Worm (Caenorhabditis elegans) whole organism, L4/young adult: ENCODE measurements around the gene Y57A10C.10.

Source experiments
- W03F9.2 ChIP-seq: fragments of 150-350 bp; optimal IDR thresholded peaks from 2 replicates; lab custom pipeline; 2014; ENCODE audit warnings: missing biosample characterization, missing genetic modification characterization
- dao-5 ChIP-seq: sonication (generic microtip); optimal IDR thresholded peaks from 2 replicates; lab custom pipeline; 2016; ENCODE audit warnings: missing genotype, missing genetic modification characterization, moderate library complexity, missing compliant biosample characterization
- him-1 ChIP-seq: sonication (generic microtip); optimal IDR thresholded peaks from 2 replicates; lab custom pipeline; 2016; ENCODE audit warnings: missing genotype, missing genetic modification reagents, missing genetic modification characterization, missing compliant biosample characterization

Gene Y57A10C.10

DNA sequence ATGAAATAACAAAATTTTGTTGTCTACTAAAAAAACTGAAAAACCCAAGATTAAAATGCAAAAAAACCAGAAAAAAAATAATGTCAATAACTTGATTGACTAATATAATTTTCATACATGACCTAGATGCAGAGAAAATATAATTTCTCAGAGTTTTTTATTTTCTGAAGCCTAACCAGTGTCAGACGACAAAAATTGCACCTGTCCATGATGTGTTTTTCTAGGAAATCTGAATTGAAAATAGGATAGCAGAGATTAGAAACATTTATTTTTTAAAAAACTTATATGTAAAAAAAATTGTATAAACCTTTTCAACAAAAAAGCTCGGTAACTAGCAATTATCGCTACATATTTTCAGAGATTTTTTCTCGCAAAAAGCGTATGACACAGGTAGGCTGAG is 23.1 kb downstream of the Y57A10C.10 start:
- TF ChIP-seq W03F9.2 (tag; lab: Kevin White, UChicago): no peak

DNA sequence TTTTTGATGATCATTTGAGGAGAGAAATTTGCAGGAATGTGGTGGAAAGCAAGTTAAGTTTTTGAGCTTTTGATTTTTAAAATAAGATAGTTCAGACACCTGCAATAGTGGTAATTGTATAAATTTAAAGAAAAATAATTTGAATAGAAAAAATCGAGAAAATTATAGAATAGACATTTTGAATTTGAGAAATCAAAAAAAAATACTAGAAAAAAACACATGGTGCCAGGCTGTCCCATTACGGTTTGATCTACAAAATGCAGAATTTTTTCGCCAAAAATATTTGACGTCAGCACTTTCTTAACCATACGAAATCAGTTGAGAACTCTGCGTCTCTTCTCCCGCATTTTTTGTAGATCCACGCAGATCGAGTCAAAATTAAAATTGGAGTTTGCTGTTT is 23.6 kb downstream of the Y57A10C.10 start, which contains the start of gene sre-27:
Gene sre-27, minus strand, starts transcription at position 101 of the 400 bp plus-strand sequence.
- no peak for TF ChIP-seq W03F9.2 (tag; lab: Kevin White, UChicago)
- TF ChIP-seq him-1 (tag; lab: Kevin White, UChicago): no peak
- TF ChIP-seq dao-5 (tag; lab: Kevin White, UChicago): no peak

DNA sequence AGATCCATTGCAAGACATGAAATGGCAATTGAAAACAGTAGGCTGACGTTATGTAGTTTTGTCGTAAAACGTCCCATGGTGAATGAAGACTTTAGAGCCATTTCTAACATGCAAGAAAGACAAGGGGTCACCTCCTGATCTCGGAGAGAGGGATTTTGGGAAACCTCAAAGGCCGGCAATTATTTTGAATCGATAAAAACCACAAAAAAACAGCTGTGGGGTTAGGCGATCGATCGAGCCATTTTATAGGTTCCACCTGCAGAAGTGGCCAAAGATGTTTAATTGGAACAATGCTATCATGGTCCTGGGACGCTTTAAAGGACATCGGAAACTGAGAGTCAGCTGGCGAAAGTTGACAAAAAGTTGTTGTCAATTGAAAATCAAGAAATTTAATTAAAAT is 26.3 kb downstream of the Y57A10C.10 start, which contains the start of gene Y57A10C.11:
Gene Y57A10C.11, minus strand, starts transcription at position 101 of the 400 bp plus-strand sequence.
- TF ChIP-seq him-1 (tag; lab: Kevin White, UChicago) (no peak), dao-5 (tag; lab: Kevin White, UChicago) (no peak), W03F9.2 (tag; lab: Kevin White, UChicago) (no peak)

DNA sequence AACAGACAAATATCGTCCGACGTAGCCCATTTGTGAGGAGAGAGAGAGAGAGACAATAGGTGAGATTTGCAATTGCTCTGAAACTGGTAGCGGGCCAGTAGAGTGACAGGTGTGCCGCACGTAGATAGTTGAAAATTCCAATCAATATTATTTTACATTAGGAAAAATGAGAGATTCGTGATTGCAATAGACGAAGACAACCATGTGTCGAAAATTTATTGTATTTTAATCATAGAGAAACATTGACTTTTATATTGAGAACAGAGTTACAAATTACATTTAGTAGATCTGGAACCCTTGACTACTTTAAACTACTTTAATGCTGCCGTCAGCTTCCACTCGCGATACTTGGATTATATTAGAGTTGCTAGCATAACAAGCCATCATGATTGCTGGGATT is 28.6 kb downstream of the Y57A10C.10 start, which contains the start of gene Y57A10C.1:
Gene Y57A10C.1, minus strand, starts transcription at position 101 of the 400 bp plus-strand sequence.
- no peak for TF ChIP-seq him-1 (tag; lab: Kevin White, UChicago)
- TF ChIP-seq dao-5 (tag; lab: Kevin White, UChicago): no peak
- no peak for TF ChIP-seq W03F9.2 (tag; lab: Kevin White, UChicago)

DNA sequence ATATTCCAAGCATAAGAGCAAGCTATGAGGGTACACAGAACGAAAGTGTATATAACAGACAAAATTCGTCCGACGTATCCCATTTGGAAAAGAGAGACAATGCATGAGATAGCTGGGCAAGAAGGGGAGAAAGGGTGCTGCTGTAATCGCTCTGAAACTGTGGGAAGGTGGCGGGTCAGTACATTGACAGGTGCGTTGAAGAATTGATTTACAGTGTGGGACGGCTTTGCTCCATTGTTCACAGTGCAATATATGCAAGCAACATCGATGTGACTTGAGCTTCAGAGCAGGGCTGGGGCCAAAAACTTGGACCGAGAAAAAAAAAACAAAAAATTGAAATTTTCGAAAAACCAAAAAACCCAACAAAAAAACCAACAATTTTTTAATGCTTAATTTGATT is 31.0 kb downstream of the Y57A10C.10 start, which contains the start of gene F57G9.3:
Gene F57G9.3, minus strand, starts transcription at position 101 of the 400 bp plus-strand sequence.
- TF ChIP-seq W03F9.2 (tag; lab: Kevin White, UChicago) (no peak), dao-5 (tag; lab: Kevin White, UChicago) (no peak), him-1 (tag; lab: Kevin White, UChicago) (no peak)

DNA sequence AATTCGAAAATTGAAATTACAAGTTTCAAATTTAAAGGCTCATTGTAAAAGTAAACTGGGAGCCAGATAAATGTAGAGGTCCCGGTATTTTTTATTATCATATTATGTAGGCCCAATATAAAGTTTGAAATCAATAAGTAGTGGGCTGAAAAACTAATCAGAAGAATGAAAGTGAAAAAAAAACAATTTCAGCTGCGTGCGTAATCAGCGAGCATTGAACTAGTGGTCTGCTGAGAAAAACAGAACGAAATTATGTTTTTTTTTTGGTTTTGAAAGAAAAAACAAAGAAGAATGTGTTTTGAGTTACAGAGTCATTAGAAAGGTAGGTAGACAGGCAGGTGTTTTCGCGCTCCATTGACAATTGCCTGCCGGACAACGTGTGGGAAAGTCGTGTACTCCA is 32.3 kb downstream of the Y57A10C.10 start, which contains the start of gene sre-31:
Gene sre-31, minus strand, starts transcription at position 101 of the 400 bp plus-strand sequence.
- no peak for TF ChIP-seq W03F9.2 (tag; lab: Kevin White, UChicago)

DNA sequence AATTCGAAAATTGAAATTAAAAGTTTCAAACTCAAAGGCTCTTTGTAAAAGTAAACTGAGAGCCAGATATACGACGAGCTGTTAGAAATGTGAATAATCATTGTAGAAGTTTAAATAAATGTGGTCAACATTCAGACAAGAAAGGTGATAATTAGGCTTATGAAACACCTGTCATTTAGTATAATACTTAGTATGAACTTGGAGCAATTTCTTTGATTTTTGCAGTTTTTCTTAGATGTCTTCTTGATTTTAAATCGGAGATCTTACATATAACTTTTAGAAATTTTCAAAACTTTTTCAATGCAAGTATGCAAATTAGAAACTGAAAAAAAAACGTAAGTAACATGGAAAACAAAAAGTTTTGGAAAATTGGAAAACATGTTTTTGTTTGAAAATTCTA is 34.7 kb downstream of the Y57A10C.10 start, which contains the start of gene sre-30:
Gene sre-30, minus strand, starts transcription at position 101 of the 400 bp plus-strand sequence.
- TF ChIP-seq W03F9.2 (tag; lab: Kevin White, UChicago) (no peak), dao-5 (tag; lab: Kevin White, UChicago) (no peak), him-1 (tag; lab: Kevin White, UChicago) (no peak)

DNA sequence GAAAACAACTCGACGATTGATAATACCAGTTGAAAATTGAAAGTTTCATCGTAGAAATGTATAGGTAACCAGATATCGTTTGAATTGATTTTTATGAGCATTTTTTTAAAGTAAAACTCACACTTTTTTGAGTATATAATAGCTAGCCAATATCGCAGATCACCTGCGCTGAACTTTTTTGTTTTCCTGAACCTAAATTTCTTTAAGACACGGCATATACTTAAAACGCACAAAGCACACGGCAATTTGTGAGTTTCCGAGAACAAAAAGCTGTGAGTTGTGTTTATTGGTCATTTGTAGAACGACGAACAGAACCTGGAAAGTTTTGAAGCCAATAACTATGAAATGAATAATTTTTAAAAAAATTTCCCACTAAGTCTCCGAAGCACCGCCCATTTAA is 39.3 kb downstream of the Y57A10C.10 start, which contains the start of gene sre-29:
Gene sre-29, minus strand, starts transcription at position 101 of the 400 bp plus-strand sequence.
- TF ChIP-seq dao-5 (tag; lab: Kevin White, UChicago): no peak
- TF ChIP-seq him-1 (tag; lab: Kevin White, UChicago): no peak
- no peak for TF ChIP-seq W03F9.2 (tag; lab: Kevin White, UChicago)

DNA sequence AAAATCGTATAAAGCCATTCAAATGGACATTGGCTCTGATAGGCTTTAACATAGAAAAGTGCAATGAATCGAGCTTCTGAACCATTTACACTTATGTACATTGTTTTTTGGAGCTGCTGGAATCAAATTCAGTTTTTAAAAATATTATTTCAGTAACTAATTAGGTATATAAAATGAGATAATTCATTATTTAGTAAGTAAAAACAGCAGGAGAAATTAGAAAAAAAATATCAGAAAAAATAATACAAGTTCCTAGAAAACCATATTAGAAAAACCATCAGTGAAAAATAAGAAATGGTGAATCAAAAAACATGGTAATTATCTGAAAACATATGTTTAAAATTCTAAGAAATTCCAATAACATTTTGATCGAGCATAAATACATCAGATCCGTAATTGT is 43.4 kb downstream of the Y57A10C.10 start, which contains the start of gene F57G9.7:
Gene F57G9.7, minus strand, starts transcription at position 101 of the 400 bp plus-strand sequence.
- TF ChIP-seq W03F9.2 (tag; lab: Kevin White, UChicago) (no peak), dao-5 (tag; lab: Kevin White, UChicago) (no peak), him-1 (tag; lab: Kevin White, UChicago) (no peak)

DNA sequence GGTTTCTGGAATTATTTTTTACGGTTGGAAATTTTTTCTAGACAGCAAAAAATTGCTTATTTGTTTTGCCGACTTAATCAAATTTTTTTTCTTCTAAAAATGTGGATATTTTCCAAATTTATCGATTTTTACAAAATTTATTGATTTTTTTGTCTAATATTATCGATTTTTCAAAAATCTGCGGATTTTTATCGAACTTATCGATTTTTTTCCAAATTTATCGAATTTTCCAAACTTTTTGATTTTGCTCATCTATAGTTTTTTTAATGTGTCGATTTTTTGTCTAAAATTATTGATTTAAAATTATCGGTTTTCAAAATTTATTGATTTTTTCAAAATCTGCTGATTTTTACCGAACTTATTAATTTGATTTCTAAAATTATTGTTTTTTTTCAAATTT is 46.9 kb downstream of the Y57A10C.10 start:
- no peak for TF ChIP-seq W03F9.2 (tag; lab: Kevin White, UChicago)
- TF ChIP-seq dao-5 (tag; lab: Kevin White, UChicago): no peak
- no peak for TF ChIP-seq him-1 (tag; lab: Kevin White, UChicago)

DNA sequence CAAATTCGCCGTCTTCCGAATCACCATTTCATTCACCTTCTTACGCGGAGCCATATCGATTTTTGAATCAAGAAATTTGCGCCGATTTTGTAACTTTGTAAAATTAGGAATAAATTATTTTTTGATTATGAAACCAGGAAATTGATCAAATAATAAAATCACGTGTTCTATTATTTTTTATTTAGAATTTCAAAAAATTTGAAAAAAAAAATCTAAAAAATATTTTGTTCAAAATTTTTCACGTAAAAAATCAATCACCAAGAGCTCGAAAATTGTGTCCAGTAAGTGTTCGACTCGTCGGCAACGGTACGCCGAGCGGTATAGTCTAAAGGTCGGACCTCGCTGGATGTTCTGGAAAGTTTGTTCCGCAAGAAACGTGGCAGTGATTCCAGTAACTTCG is 47.4 kb downstream of the Y57A10C.10 start, which contains the start of gene Y57A10B.7:
Gene Y57A10B.7, minus strand, starts transcription at position 101 of the 400 bp plus-strand sequence.
- TF ChIP-seq him-1 (tag; lab: Kevin White, UChicago) (no peak), W03F9.2 (tag; lab: Kevin White, UChicago) (no peak), dao-5 (tag; lab: Kevin White, UChicago) (no peak)
